Worm (Caenorhabditis elegans): ENCODE data around the gene F56D6.20.

The F56D6.20 gene

DNA sequence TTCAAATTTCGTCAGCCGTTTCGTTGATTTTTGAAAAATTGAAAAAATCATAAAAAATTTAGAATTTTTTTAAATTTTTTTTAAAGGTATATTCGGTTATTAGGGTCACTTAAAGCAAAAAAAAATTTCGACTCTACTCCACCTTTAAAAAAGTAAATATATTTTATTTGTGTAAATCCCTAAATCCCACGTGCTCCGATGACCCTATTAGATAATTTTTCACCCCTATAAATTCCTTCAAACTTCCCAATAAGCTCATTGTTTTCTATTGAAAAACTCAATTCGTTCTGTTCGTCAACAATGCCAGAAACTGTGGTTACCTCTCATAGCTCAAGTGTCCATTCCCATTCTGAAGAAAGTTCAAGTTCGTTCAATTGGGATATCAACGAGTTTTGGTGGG, at the start of gene F56D6.20:
TSS of gene F56D6.20 (plus strand) at position 301 of the 400 bp plus-strand sequence.
- no peak for TF ChIP-seq T22C8.4 (GFP tag; IDR thresholded peaks at IDR 0.05)
- TF ChIP-seq ztf-29 (GFP tag; IDR thresholded peaks at IDR 0.05) = no peak
- TF ChIP-seq cog-1 (tag; optimal IDR thresholded peaks at IDR 0.05) = no peak
- no peak for TF ChIP-seq tab-1 (GFP tag; IDR thresholded peaks at IDR 0.05)

DNA sequence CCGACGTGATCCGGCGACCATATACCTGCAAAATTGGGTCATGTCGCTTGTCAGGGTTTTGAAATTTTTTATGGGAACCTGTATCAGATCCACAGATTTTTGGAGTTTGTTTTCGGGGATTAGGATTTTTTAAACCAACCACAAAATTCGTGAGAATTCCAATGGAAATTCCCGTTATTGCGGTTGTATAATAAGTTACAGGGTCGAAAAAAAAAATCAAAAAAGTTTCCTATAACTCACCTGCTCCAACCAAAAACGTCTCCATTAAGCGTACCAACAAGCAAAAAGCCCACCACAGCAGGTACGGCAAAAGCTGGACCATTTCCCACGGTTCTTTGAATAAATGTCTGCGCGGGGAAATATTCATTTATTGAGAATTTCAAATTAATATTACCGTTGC, 49.8 kb upstream of the F56D6.20 start:
- TF ChIP-seq ztf-29 (GFP tag; IDR thresholded peaks at IDR 0.05) = no peak
- TF ChIP-seq tab-1 (GFP tag; IDR thresholded peaks at IDR 0.05) = no peak
- TF ChIP-seq ztf-23 (GFP tag; IDR thresholded peaks at IDR 0.05) = no peak
- no peak for TF ChIP-seq med-1 (GFP tag; optimal IDR thresholded peaks at IDR 0.05; ENCODE audit: insufficient read depth)
- no peak for TF ChIP-seq ref-1 (GFP tag; conservative IDR thresholded peaks at IDR 0.05)
- TF ChIP-seq T22C8.4 (GFP tag; IDR thresholded peaks at IDR 0.05) = no peak
- TF ChIP-seq flt-1 (GFP tag; IDR thresholded peaks at IDR 0.05) = no peak
- TF ChIP-seq klf-2 (GFP tag; conservative IDR thresholded peaks at IDR 0.05) = no peak
- no peak for TF ChIP-seq cog-1 (tag; optimal IDR thresholded peaks at IDR 0.05)

DNA sequence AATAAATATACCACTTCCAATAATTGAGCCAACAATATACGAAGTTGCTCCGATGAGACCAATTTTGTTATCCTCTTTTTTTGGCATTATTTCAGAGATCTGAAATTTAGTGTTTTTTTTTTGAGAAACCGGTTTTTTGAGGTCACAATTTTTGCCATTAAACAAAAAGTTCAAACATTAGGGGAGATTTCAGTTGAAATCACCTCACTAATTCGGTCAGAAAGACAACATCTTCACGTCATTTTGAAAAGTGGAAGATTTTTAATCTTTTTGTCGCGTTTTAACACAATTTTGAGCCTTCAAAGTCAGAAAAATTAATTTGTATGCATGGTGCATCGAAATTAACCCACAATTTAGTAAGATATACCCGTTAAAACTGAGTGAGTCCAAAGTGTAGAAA, 47.8 kb upstream of the F56D6.20 start, which contains the start of gene aat-8:
TSS of gene aat-8 (minus strand) at position 101 of the 400 bp plus-strand sequence.
- TF ChIP-seq cog-1 (tag; optimal IDR thresholded peaks at IDR 0.05) = no peak
- no peak for TF ChIP-seq klf-2 (GFP tag; conservative IDR thresholded peaks at IDR 0.05)
- no peak for TF ChIP-seq ztf-23 (GFP tag; IDR thresholded peaks at IDR 0.05)
- no peak for TF ChIP-seq tab-1 (GFP tag; IDR thresholded peaks at IDR 0.05)

DNA sequence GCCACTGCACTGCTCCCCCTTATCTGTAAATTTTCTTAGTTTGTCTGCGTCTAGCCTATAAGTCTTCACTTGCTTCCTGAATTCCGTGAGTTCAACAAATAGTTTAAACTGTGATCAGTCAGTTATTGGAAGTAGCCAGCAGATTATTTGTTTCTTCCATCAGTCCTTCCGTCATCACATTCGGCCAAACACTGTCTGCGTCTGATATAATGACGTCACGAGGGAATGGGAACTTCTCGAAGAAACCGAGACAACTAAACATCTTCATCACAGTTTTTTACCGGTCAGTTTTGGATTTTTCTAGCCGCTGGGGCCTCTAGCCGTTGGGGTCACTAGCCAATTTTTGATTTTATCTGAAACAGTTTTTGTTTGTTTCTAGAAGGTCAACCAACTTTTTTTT, 46.7 kb upstream of the F56D6.20 start:
- TF ChIP-seq T22C8.4 (GFP tag; IDR thresholded peaks at IDR 0.05) = no peak

DNA sequence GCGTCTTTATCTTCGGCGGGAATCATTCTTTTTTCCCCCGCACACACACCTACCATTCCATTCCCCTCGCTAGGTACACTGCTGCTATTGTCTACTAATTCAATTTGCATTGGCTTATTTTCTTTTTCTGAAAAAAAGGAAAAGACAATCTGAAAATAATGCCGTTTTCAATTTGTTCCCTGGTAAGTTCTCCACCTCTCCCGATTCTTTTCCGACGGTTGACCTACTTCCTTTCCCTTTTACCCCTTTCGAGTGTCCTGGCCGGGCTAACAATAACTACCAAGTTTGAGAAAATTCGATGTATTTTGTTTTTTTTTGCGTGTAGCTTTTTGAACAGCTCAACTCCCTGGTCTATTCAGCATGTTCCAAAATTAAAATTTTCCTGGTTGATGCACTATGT, 45.4 kb upstream of the F56D6.20 start, which contains the start of gene F37C4.4:
TSS of gene F37C4.4 (plus strand) at position 58 of the 400 bp plus-strand sequence.
- TF ChIP-seq ref-1 (GFP tag; conservative IDR thresholded peaks at IDR 0.05) (no peak), ztf-23 (GFP tag; IDR thresholded peaks at IDR 0.05) (no peak), flt-1 (GFP tag; IDR thresholded peaks at IDR 0.05) (no peak), cog-1 (tag; optimal IDR thresholded peaks at IDR 0.05) (no peak), T22C8.4 (GFP tag; IDR thresholded peaks at IDR 0.05) (no peak), tab-1 (GFP tag; IDR thresholded peaks at IDR 0.05) (no peak)

DNA sequence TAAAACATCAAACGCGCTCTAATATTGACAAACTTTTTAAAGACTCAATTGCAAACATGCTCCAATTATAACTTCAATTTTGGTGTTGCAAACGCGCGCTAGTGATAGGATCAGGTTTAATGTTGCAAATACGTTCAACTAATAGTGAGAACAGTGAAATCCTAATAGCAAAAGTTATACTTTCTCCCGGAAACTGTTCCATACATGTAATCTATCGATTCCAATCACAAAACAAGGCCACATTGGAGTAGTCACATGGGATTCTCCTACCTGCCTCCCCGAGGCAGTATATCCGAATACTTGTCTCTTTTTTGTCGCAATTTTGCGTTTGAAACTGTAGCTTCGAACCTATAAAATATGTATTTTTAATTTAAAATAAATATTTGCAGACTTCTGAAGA, 42.8 kb upstream of the F56D6.20 start:
- TF ChIP-seq ztf-23 (GFP tag; IDR thresholded peaks at IDR 0.05) (no peak), flt-1 (GFP tag; IDR thresholded peaks at IDR 0.05) (no peak), ref-1 (GFP tag; conservative IDR thresholded peaks at IDR 0.05) (no peak), ztf-29 (GFP tag; IDR thresholded peaks at IDR 0.05) (no peak), klf-2 (GFP tag; conservative IDR thresholded peaks at IDR 0.05) (no peak), med-1 (GFP tag; optimal IDR thresholded peaks at IDR 0.05; ENCODE audit: insufficient read depth) (no peak), tab-1 (GFP tag; IDR thresholded peaks at IDR 0.05) (no peak), cog-1 (tag; optimal IDR thresholded peaks at IDR 0.05) (no peak), T22C8.4 (GFP tag; IDR thresholded peaks at IDR 0.05) (no peak)

DNA sequence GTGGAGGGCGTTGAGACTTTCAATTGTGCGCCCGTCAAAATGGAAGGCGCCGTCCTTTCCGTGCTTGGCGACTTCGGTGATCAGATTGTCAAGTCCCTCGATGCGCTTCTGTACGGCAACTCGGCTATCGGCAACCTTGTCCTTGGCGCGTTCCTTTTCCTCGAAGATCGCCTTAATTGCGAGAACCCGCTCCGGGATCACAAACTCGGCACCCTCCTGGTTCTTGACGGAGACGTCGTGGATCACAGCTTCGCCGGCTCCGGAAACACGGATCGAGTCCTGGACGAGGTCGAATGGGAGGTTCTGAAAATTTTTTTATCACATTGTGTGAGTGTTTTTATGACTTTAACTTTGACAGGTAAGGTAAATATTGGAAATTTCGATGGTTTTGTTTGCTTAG, 39.5 kb upstream of the F56D6.20 start:
- TF ChIP-seq klf-2 (GFP tag; conservative IDR thresholded peaks at IDR 0.05) = no peak
- TF ChIP-seq T22C8.4 (GFP tag; IDR thresholded peaks at IDR 0.05) = no peak
- TF ChIP-seq ztf-29 (GFP tag; IDR thresholded peaks at IDR 0.05) = no peak
- no peak for TF ChIP-seq flt-1 (GFP tag; IDR thresholded peaks at IDR 0.05)
- no peak for TF ChIP-seq ref-1 (GFP tag; conservative IDR thresholded peaks at IDR 0.05)
- TF ChIP-seq ztf-23 (GFP tag; IDR thresholded peaks at IDR 0.05) = no peak
- no peak for TF ChIP-seq med-1 (GFP tag; optimal IDR thresholded peaks at IDR 0.05; ENCODE audit: insufficient read depth)
- no peak for TF ChIP-seq cog-1 (tag; optimal IDR thresholded peaks at IDR 0.05)
- no peak for TF ChIP-seq tab-1 (GFP tag; IDR thresholded peaks at IDR 0.05)

DNA sequence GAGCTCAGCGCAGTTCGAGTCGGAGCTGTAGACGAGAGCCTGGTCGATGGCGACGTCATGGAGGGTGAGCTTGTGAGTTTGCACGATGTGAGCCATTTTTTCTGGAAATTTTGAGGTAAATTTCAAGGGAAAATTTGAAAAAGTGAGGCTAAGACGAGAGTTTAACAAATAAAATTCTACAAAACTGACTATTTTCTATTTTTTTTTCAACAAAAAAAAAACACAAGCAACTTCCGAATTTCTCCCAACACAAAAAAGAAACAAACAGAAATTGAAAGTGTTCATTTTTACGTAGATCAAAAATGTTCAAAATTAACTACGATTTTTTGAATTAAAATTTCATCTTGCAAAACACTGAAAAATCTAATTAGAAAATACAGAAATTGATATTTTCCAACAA, 39.0 kb upstream of the F56D6.20 start, which contains the start of gene F37C4.5:
TSS of gene F37C4.5 (minus strand) at position 101 of the 400 bp plus-strand sequence.
- TF ChIP-seq tab-1 (GFP tag; IDR thresholded peaks at IDR 0.05) = no peak
- TF ChIP-seq med-1 (GFP tag; optimal IDR thresholded peaks at IDR 0.05; ENCODE audit: insufficient read depth) = no peak
- no peak for TF ChIP-seq klf-2 (GFP tag; conservative IDR thresholded peaks at IDR 0.05)

DNA sequence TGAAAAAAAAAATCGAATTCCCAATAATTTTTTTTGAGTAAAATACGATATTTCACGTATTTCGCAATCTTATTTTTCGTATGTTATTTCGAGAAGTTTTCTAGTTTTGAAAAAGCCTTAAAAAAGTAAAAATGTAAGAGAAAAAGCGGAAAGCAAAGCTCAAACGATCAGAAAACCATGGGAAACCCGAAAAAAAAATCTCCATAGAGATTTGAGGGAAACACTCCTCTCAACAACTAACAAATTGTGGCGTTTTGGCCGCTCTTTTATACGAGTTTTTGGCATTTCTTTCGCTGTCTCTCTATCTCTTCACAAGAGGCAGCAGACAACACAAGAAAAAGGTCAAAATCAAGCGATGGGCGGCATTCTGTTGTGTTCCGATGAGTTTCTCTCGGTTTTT, 38.3 kb upstream of the F56D6.20 start:
- no peak for TF ChIP-seq cog-1 (tag; optimal IDR thresholded peaks at IDR 0.05)
- no peak for TF ChIP-seq flt-1 (GFP tag; IDR thresholded peaks at IDR 0.05)
- no peak for TF ChIP-seq ref-1 (GFP tag; conservative IDR thresholded peaks at IDR 0.05)
- TF ChIP-seq klf-2 (GFP tag; conservative IDR thresholded peaks at IDR 0.05) = no peak
- no peak for TF ChIP-seq ztf-23 (GFP tag; IDR thresholded peaks at IDR 0.05)
- TF ChIP-seq ztf-29 (GFP tag; IDR thresholded peaks at IDR 0.05) = no peak
- TF ChIP-seq T22C8.4 (GFP tag; IDR thresholded peaks at IDR 0.05) = no peak
- TF ChIP-seq med-1 (GFP tag; optimal IDR thresholded peaks at IDR 0.05; ENCODE audit: insufficient read depth) = no peak
- no peak for TF ChIP-seq tab-1 (GFP tag; IDR thresholded peaks at IDR 0.05)

DNA sequence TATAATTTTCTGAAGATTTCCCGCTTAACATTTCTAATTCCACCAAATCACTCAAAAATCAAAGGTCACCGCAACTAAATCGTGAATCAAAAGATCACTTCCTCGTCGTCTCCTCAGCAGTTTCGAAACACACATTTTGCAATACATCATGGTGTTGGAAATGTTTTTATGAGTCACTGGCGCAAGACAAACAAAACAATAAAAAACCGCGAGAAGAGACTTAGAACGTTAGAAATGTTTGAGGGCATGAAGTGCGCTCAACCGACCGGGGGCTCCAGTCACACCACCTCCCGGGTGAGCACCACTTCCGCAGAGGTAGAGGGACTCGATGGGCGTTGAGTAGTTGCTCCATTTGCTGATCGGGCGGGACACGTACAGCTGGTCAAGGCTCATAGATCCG, 37.4 kb upstream of the F56D6.20 start:
- TF ChIP-seq flt-1 (GFP tag; IDR thresholded peaks at IDR 0.05) (no peak), T22C8.4 (GFP tag; IDR thresholded peaks at IDR 0.05) (no peak), ztf-29 (GFP tag; IDR thresholded peaks at IDR 0.05) (no peak), med-1 (GFP tag; optimal IDR thresholded peaks at IDR 0.05; ENCODE audit: insufficient read depth) (no peak), tab-1 (GFP tag; IDR thresholded peaks at IDR 0.05) (no peak), klf-2 (GFP tag; conservative IDR thresholded peaks at IDR 0.05) (no peak), cog-1 (tag; optimal IDR thresholded peaks at IDR 0.05) (no peak), ref-1 (GFP tag; conservative IDR thresholded peaks at IDR 0.05) (no peak)

DNA sequence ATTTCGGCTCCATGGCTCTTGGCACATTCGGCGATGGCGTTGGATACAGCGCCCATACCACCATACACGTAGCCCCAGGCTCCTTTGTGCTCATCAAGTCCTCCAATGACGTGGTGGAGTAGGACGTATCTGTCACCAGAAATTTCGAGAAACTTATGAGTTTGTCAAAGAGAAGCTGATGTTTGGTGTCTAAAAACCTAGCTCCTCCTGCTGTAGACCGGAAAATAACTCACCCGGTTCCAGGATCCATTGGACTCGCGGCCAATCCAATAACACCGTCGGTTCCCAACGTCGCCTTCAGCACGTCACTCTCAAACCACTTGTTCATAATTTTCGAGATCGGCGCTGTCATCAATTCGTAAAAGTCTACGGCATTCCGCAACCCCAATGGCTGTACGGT, 35.7 kb upstream of the F56D6.20 start:
- TF ChIP-seq ztf-23 (GFP tag; IDR thresholded peaks at IDR 0.05) = no peak
- no peak for TF ChIP-seq T22C8.4 (GFP tag; IDR thresholded peaks at IDR 0.05)
- TF ChIP-seq klf-2 (GFP tag; conservative IDR thresholded peaks at IDR 0.05) = no peak
- no peak for TF ChIP-seq flt-1 (GFP tag; IDR thresholded peaks at IDR 0.05)
- TF ChIP-seq ztf-29 (GFP tag; IDR thresholded peaks at IDR 0.05) = no peak
- no peak for TF ChIP-seq ref-1 (GFP tag; conservative IDR thresholded peaks at IDR 0.05)
- no peak for TF ChIP-seq cog-1 (tag; optimal IDR thresholded peaks at IDR 0.05)
- no peak for TF ChIP-seq tab-1 (GFP tag; IDR thresholded peaks at IDR 0.05)
- no peak for TF ChIP-seq med-1 (GFP tag; optimal IDR thresholded peaks at IDR 0.05; ENCODE audit: insufficient read depth)

All from whole organism, midembryonic.